Worm (Caenorhabditis elegans) whole organism, L1 larva: Measurements from ENCODE around the gene lgc-40.

Source experiments
- C04F5.9 ChIP-seq: sonication (generic microtip); optimal IDR thresholded peaks from 2 replicates; lab custom pipeline; 2016; ENCODE audit warnings: missing genetic modification characterization, missing compliant biosample characterization
- C34B4.2 ChIP-seq: sonication (generic microtip); optimal IDR thresholded peaks from 2 replicates; lab custom pipeline; 2017; ENCODE audit warnings: mild to moderate bottlenecking, missing genetic modification characterization, missing compliant biosample characterization
- F16B12.6 ChIP-seq: fragments of 150-350 bp; optimal IDR thresholded peaks from 2 replicates; lab custom pipeline; 2014; ENCODE audit warnings: missing biosample characterization, missing genetic modification characterization
- Y116A8C.19 ChIP-seq: sonication (generic microtip); optimal IDR thresholded peaks from 2 replicates; lab custom pipeline; 2016; ENCODE audit warnings: missing compliant biosample characterization, missing genetic modification characterization, borderline replicate concordance
- alr-1 ChIP-seq: fragments of 200-800 bp; sonication (Bioruptor generic); optimal IDR thresholded peaks from 2 replicates; lab custom pipeline; 2018; ENCODE audit warnings: borderline replicate concordance, mild to moderate bottlenecking, missing genetic modification characterization, missing compliant biosample characterization
- aly-2 ChIP-seq: fragments of 150-350 bp; optimal IDR thresholded peaks from 2 replicates; lab custom pipeline; 2014; ENCODE audit warnings: missing biosample characterization, missing genetic modification characterization
- ceh-82 ChIP-seq, 3 experiments: fragments of 150-350 bp in 1 of 3; sonication (generic microtip) in 2 of 3; optimal IDR thresholded peaks; 2 replicates each; lab custom pipeline; 2014 to 2017; ENCODE audit warnings: missing biosample characterization in 3 of 3, missing genetic modification characterization in 3 of 3
- ceh-88 ChIP-seq: fragments of 200-800 bp; sonication (Bioruptor generic); IDR thresholded peaks from 2 replicates; pipeline ENCODE4 v1.3.6; 2022; ENCODE audit warnings: missing genetic modification characterization, missing compliant biosample characterization
- ceh-90 ChIP-seq: sonication (generic microtip); optimal IDR thresholded peaks from 2 replicates; lab custom pipeline; 2016; ENCODE audit warnings: missing genetic modification characterization, missing compliant biosample characterization
- ces-1 ChIP-seq: fragments of 150-350 bp; optimal IDR thresholded peaks from 2 replicates; lab custom pipeline; 2014; ENCODE audit warnings: missing biosample characterization, missing genetic modification reagents, missing genetic modification characterization
- efl-1 ChIP-seq, 4 experiments: fragments of 150-350 bp; optimal IDR thresholded peaks in 3 of 4; peaks in 1 of 4; 1 replicate in 1 of 4; 2 replicates in 3 of 4; lab custom pipeline; 2014; ENCODE audit warnings: missing biosample characterization in 2 of 4, missing genetic modification characterization in 2 of 4, missing genetic modification reagents in 2 of 4
- efl-3 ChIP-seq: fragments of 200-800 bp; sonication (Bioruptor generic); optimal IDR thresholded peaks from 2 replicates; lab custom pipeline; 2018; ENCODE audit warnings: mild to moderate bottlenecking, missing genetic modification characterization, missing compliant biosample characterization
- egl-13 ChIP-seq: sonication (generic microtip); optimal IDR thresholded peaks from 2 replicates; lab custom pipeline; 2016; ENCODE audit warnings: missing genotype, missing genetic modification reagents, missing genetic modification characterization, missing compliant biosample characterization
- egl-27 ChIP-seq, 2 experiments: fragments of 150-350 bp in 1 of 2; sonication (generic microtip); optimal IDR thresholded peaks; 3 replicates each; lab custom pipeline; 2017 to 2018; ENCODE audit warnings: missing biosample characterization in 2 of 2, missing genetic modification characterization in 2 of 2, missing genetic modification reagents in 2 of 2
- elt-3 ChIP-seq, 6 experiments: fragments of 150-350 bp in 1 of 6; sonication (generic microtip); optimal IDR thresholded peaks; 2 replicates each; lab custom pipeline; 2017 to 2018; ENCODE audit warnings: missing biosample characterization in 6 of 6, missing genetic modification characterization in 6 of 6, inconsistent platforms in 1 of 6
- fkh-4 ChIP-seq: sonication (generic microtip); optimal IDR thresholded peaks from 2 replicates; lab custom pipeline; 2016; ENCODE audit warnings: missing compliant biosample characterization, missing genetic modification characterization, borderline replicate concordance
- fkh-8 ChIP-seq: sonication (generic microtip); optimal IDR thresholded peaks from 2 replicates; lab custom pipeline; 2016; ENCODE audit warnings: mild to moderate bottlenecking, missing genetic modification characterization, missing compliant biosample characterization
- grh-1 ChIP-seq: fragments of 200-800 bp; sonication (Bioruptor generic); IDR thresholded peaks from 2 replicates; pipeline ENCODE4 v1.3.6; 2022; ENCODE audit warnings: missing genetic modification reagents, missing genetic modification characterization, missing compliant biosample characterization
- hlh-4 ChIP-seq: sonication (generic microtip); optimal IDR thresholded peaks from 2 replicates; lab custom pipeline; 2016; ENCODE audit warnings: mild to moderate bottlenecking, missing genetic modification characterization, missing compliant biosample characterization
- irx-1 ChIP-seq: sonication (generic microtip); optimal IDR thresholded peaks from 2 replicates; lab custom pipeline; 2016; ENCODE audit warnings: missing genetic modification characterization, missing compliant biosample characterization
- isw-1 ChIP-seq: fragments of 200-800 bp; sonication (Bioruptor generic); IDR thresholded peaks from 2 replicates; pipeline ENCODE4 v1.3.6; 2022; ENCODE audit warnings: missing genetic modification characterization, missing compliant biosample characterization
- jun-1 ChIP-seq: fragments of 150-350 bp; optimal IDR thresholded peaks from 2 replicates; lab custom pipeline; 2014; ENCODE audit warnings: missing biosample characterization, missing genetic modification reagents, missing genetic modification characterization
- lin-13 ChIP-seq: fragments of 150-350 bp; optimal IDR thresholded peaks from 2 replicates; lab custom pipeline; 2014; ENCODE audit warnings: missing biosample characterization, missing genetic modification reagents, missing genetic modification characterization
- lin-14 ChIP-seq: fragments of 200-800 bp; sonication (Bioruptor generic); optimal IDR thresholded peaks from 2 replicates; lab custom pipeline; 2018; ENCODE audit warnings: mild to moderate bottlenecking, missing genetic modification characterization, moderate library complexity, missing compliant biosample characterization
- lin-15B ChIP-seq: fragments of 150-350 bp; sonication (generic microtip); optimal IDR thresholded peaks from 3 replicates; lab custom pipeline; 2014; ENCODE audit warnings: missing biosample characterization, missing genetic modification characterization
- lin-35 ChIP-seq, 2 experiments: fragments of 150-350 bp; optimal IDR thresholded peaks; 2 replicates each; lab custom pipeline; 2014; ENCODE audit warnings: missing biosample characterization in 2 of 2, missing genetic modification characterization in 2 of 2, missing genetic modification reagents in 2 of 2
- lsy-2 ChIP-seq, 2 experiments: fragments of 150-350 bp; optimal IDR thresholded peaks; 2 replicates each; lab custom pipeline; 2014; ENCODE audit warnings: missing biosample characterization in 2 of 2, missing genetic modification characterization in 2 of 2
- mab-9 ChIP-seq: fragments of 200-800 bp; sonication (Bioruptor generic); IDR thresholded peaks from 2 replicates; pipeline ENCODE4 v1.3.6; 2022; ENCODE audit warnings: missing genetic modification reagents, missing genetic modification characterization, missing compliant biosample characterization
- mdl-1 ChIP-seq, 2 experiments: fragments of 150-350 bp; optimal IDR thresholded peaks; 2 replicates each; lab custom pipeline; 2014 to 2017; ENCODE audit warnings: missing biosample characterization in 2 of 2, missing genetic modification characterization in 2 of 2, inconsistent platforms in 1 of 2
- mef-2 ChIP-seq: fragments of 150-350 bp; optimal IDR thresholded peaks from 2 replicates; lab custom pipeline; 2014; ENCODE audit warnings: missing biosample characterization, missing genetic modification characterization
- mep-1 ChIP-seq: fragments of 150-350 bp; optimal IDR thresholded peaks from 2 replicates; lab custom pipeline; 2014; ENCODE audit warnings: missing biosample characterization, missing genetic modification characterization
- nhr-11 ChIP-seq: fragments of 150-350 bp; optimal IDR thresholded peaks from 2 replicates; lab custom pipeline; 2014; ENCODE audit warnings: missing biosample characterization, missing genetic modification characterization
- nhr-12 ChIP-seq: sonication (generic microtip); optimal IDR thresholded peaks from 2 replicates; lab custom pipeline; 2017; ENCODE audit warnings: missing biosample characterization, missing genetic modification characterization
- nhr-28 ChIP-seq: fragments of 150-350 bp; optimal IDR thresholded peaks from 2 replicates; lab custom pipeline; 2014; ENCODE audit warnings: missing biosample characterization, missing genetic modification characterization
- nhr-47 ChIP-seq: sonication (generic microtip); optimal IDR thresholded peaks from 2 replicates; lab custom pipeline; 2016; ENCODE audit warnings: mild to moderate bottlenecking, missing genetic modification characterization, moderate library complexity, missing compliant biosample characterization
- nhr-76 ChIP-seq: sonication (generic microtip); optimal IDR thresholded peaks from 2 replicates; lab custom pipeline; 2017; ENCODE audit warnings: missing biosample characterization, missing genetic modification characterization
- nhr-77 ChIP-seq: fragments of 150-350 bp; optimal IDR thresholded peaks from 2 replicates; lab custom pipeline; 2014; ENCODE audit warnings: missing biosample characterization, missing genetic modification characterization
- nhr-84 ChIP-seq: sonication (generic microtip); optimal IDR thresholded peaks from 2 replicates; lab custom pipeline; 2017; ENCODE audit warnings: missing biosample characterization, missing genetic modification characterization
- nhr-90 ChIP-seq: sonication (generic microtip); optimal IDR thresholded peaks from 2 replicates; lab custom pipeline; 2016; ENCODE audit warnings: mild to moderate bottlenecking, missing genetic modification characterization, missing compliant biosample characterization; ENCODE audit not compliant: poor library complexity
- pag-3 ChIP-seq: sonication (generic microtip); optimal IDR thresholded peaks from 2 replicates; lab custom pipeline; 2017; ENCODE audit warnings: missing genetic modification characterization, mild to moderate bottlenecking, missing compliant biosample characterization, antibody characterized with exemption, borderline replicate concordance; ENCODE audit not compliant: insufficient read depth
- pqm-1 ChIP-seq: sonication (generic microtip); optimal IDR thresholded peaks from 3 replicates; lab custom pipeline; 2017; ENCODE audit warnings: missing biosample characterization, missing genetic modification characterization
- rnt-1 ChIP-seq: sonication (generic microtip); optimal IDR thresholded peaks from 2 replicates; lab custom pipeline; 2016; ENCODE audit warnings: mild to moderate bottlenecking, missing genetic modification characterization, moderate library complexity, missing compliant biosample characterization
- snpc-4 ChIP-seq: fragments of 150-350 bp; optimal IDR thresholded peaks from 2 replicates; lab custom pipeline; 2014; ENCODE audit warnings: missing biosample characterization, missing genetic modification characterization
- sup-37 ChIP-seq: fragments of 200-800 bp; sonication (Bioruptor generic); optimal IDR thresholded peaks from 2 replicates; lab custom pipeline; 2018; ENCODE audit warnings: mild to moderate bottlenecking, missing genetic modification characterization, missing compliant biosample characterization
- tbx-2 ChIP-seq: sonication (generic microtip); optimal IDR thresholded peaks from 2 replicates; lab custom pipeline; 2016; ENCODE audit warnings: missing genetic modification characterization, missing compliant biosample characterization
- unc-86 ChIP-seq: sonication (generic microtip); optimal IDR thresholded peaks from 2 replicates; lab custom pipeline; 2016; ENCODE audit warnings: missing genetic modification characterization, missing compliant biosample characterization
- unc-98 ChIP-seq: fragments of 200-800 bp; sonication (Bioruptor generic); IDR thresholded peaks from 2 replicates; pipeline ENCODE4 v1.3.6; 2022; ENCODE audit warnings: missing genetic modification characterization, missing compliant biosample characterization
- vab-15 ChIP-seq: sonication (generic microtip); optimal IDR thresholded peaks from 2 replicates; lab custom pipeline; 2017; ENCODE audit warnings: missing genotype, mild to moderate bottlenecking, missing genetic modification characterization, missing compliant biosample characterization
- xbp-1 ChIP-seq: sonication (generic microtip); optimal IDR thresholded peaks from 2 replicates; lab custom pipeline; 2016; ENCODE audit warnings: missing genetic modification characterization, missing compliant biosample characterization
- zag-1 ChIP-seq: fragments of 150-350 bp; optimal IDR thresholded peaks from 2 replicates; lab custom pipeline; 2014; ENCODE audit warnings: missing biosample characterization, missing genetic modification characterization

The lgc-40 gene

ce11 chrX:2359797-2360196, at the start of gene lgc-40:
Gene lgc-40, plus strand, starts transcription at chrX:2360097.
- TF ChIP-seq nhr-90 (tag; lab: Kevin White, UChicago) (no peak), efl-1 (optimal IDR thresholded peaks at IDR 0.05; lab: Kevin White, UChicago) (no peak), efl-1 (GFP tag; optimal IDR thresholded peaks at IDR 0.05 in 1 of 2; lab: Kevin White, UChicago) (peak in 1 of 2 experiments; percentile 73), xbp-1 (tag; lab: Kevin White, UChicago) (no peak)

ce11 chrX:2316205-2316604, 43.7 kb upstream of the lgc-40 start:
- TF ChIP-seq F16B12.6 (no peak), fkh-4 (tag; lab: Kevin White, UChicago) (no peak), C04F5.9 (no peak), nhr-47 (peak; percentile 42), rnt-1 (tag; lab: Kevin White, UChicago) (peak; percentile 60), ces-1 (no peak), fkh-8 (tag; lab: Kevin White, UChicago) (no peak), pqm-1 (tag; lab: Kevin White, UChicago) (no peak), jun-1 (tag; lab: Kevin White, UChicago) (no peak), nhr-11 (tag; lab: Kevin White, UChicago) (no peak), egl-13 (tag; lab: Kevin White, UChicago) (no peak), efl-3 (no peak), elt-3 (tag; optimal IDR thresholded peaks at IDR 0.05; lab: Kevin White, UChicago) (peak in 1 of 6 experiments; percentile 71), hlh-4 (tag; lab: Kevin White, UChicago) (no peak), lin-14 (GFP tag; lab: Kevin White, UChicago) (peak; percentile 81), zag-1 (tag; lab: Kevin White, UChicago) (no peak), lin-13 (no peak), efl-1 (optimal IDR thresholded peaks at IDR 0.05; lab: Kevin White, UChicago) (peak in 1 of 2 experiments; percentile 4), efl-1 (GFP tag; optimal IDR thresholded peaks at IDR 0.05 in 1 of 2; lab: Kevin White, UChicago) (peak in 1 of 2 experiments; percentile 1), nhr-28 (tag; lab: Kevin White, UChicago) (no peak), sup-37 (GFP tag; lab: Kevin White, UChicago) (no peak), nhr-12 (tag; lab: Kevin White, UChicago) (no peak), mdl-1 (tag; optimal IDR thresholded peaks at IDR 0.05; lab: Kevin White, UChicago) (peak in 1 of 2 experiments; percentile 94), snpc-4 (tag; lab: Kevin White, UChicago) (no peak), nhr-90 (tag; lab: Kevin White, UChicago) (peak; percentile 48), alr-1 (tag; lab: Kevin White, UChicago) (no peak), ceh-90 (tag; lab: Kevin White, UChicago) (no peak), tbx-2 (peak; percentile 24), grh-1 (GFP tag; lab: Robert Waterston, UW) (no peak), nhr-84 (no peak), isw-1 (GFP tag; lab: Robert Waterston, UW) (no peak), lsy-2 (tag; optimal IDR thresholded peaks at IDR 0.05; lab: Kevin White, UChicago) (peak in 1 of 2 experiments; percentile 15), vab-15 (tag; lab: Kevin White, UChicago) (no peak), unc-98 (GFP tag; lab: Robert Waterston, UW) (no peak), pag-3 (tag; lab: Kevin White, UChicago) (no peak), mab-9 (no peak), nhr-77 (tag; lab: Kevin White, UChicago) (no peak), C34B4.2 (tag; lab: Kevin White, UChicago) (no peak), ceh-82 (tag; optimal IDR thresholded peaks at IDR 0.05; lab: Kevin White, UChicago) (no peak), nhr-76 (tag; lab: Kevin White, UChicago) (no peak), egl-27 (tag; optimal IDR thresholded peaks at IDR 0.05; lab: Kevin White, UChicago) (no peak), ceh-88 (no peak), lin-35 (GFP tag; optimal IDR thresholded peaks at IDR 0.05; lab: Kevin White, UChicago) (peak in 1 of 2 experiments; percentile 50), mef-2 (tag; lab: Kevin White, UChicago) (no peak), Y116A8C.19 (no peak), lin-15B (tag; lab: Kevin White, UChicago) (no peak), mep-1 (tag; lab: Kevin White, UChicago) (no peak), aly-2 (no peak), irx-1 (tag; lab: Kevin White, UChicago) (no peak), unc-86 (tag; lab: Kevin White, UChicago) (no peak)
